Fruit fly (Drosophila melanogaster) whole organism, pupa: ENCODE data around the gene pira.

Experiments
- CG10348 ChIP-seq: fragments of 200-800 bp; sonication (Bioruptor generic); IDR thresholded peaks from 2 replicates; pipeline ENCODE4 v1.3.6; 2022; ENCODE audit warnings: missing biosample characterization, missing genetic modification characterization
- CG12605 ChIP-seq: fragments of 200-800 bp; sonication (Bioruptor generic); IDR thresholded peaks from 2 replicates; pipeline ENCODE4 v1.3.6; 2022; ENCODE audit warnings: missing biosample characterization, missing genetic modification characterization
- CG13204 ChIP-seq: fragments of 200-800 bp; sonication (Bioruptor generic); optimal IDR thresholded peaks from 2 replicates; lab custom pipeline; 2018; ENCODE audit warnings: missing biosample characterization, mild to moderate bottlenecking, missing genetic modification characterization, moderate library complexity
- CG14655 ChIP-seq: fragments of 200-800 bp; sonication (Bioruptor generic); optimal IDR thresholded peaks from 3 replicates; lab custom pipeline; 2017; ENCODE audit warnings: mild to moderate bottlenecking, missing biosample characterization, missing genetic modification reagents, missing genetic modification characterization
- CG15710 ChIP-seq: fragments of 200-800 bp; sonication (Bioruptor generic); optimal IDR thresholded peaks from 2 replicates; lab custom pipeline; 2018; ENCODE audit warnings: missing biosample characterization, mild to moderate bottlenecking, missing genetic modification characterization, moderate library complexity
- CG17806 ChIP-seq: fragments of 200-800 bp; sonication (Bioruptor generic); optimal IDR thresholded peaks from 2 replicates; lab custom pipeline; 2018; ENCODE audit warnings: missing biosample characterization, mild to moderate bottlenecking, missing genetic modification characterization, moderate library complexity
- CG32121 ChIP-seq: fragments of 200-800 bp; sonication (Bioruptor generic); IDR thresholded peaks from 2 replicates; pipeline ENCODE4 v1.3.6; 2022; ENCODE audit warnings: missing biosample characterization, missing genetic modification characterization
- CG34367 ChIP-seq: fragments of 200-800 bp; sonication (Bioruptor generic); optimal IDR thresholded peaks from 2 replicates; lab custom pipeline; 2018; ENCODE audit warnings: missing biosample characterization, mild to moderate bottlenecking, missing genetic modification characterization
- CG4496 ChIP-seq: fragments of 200-800 bp; sonication (Bioruptor generic); IDR thresholded peaks from 3 replicates; pipeline ENCODE4 v1.3.6; 2022; ENCODE audit warnings: missing biosample characterization, missing genetic modification characterization
- CG8159 ChIP-seq: fragments of 200-800 bp; sonication (Bioruptor generic); optimal IDR thresholded peaks from 3 replicates; lab custom pipeline; 2018; ENCODE audit warnings: missing biosample characterization, mild to moderate bottlenecking, missing genetic modification characterization, moderate library complexity
- CG8301 ChIP-seq: fragments of 200-800 bp; sonication (Bioruptor generic); optimal IDR thresholded peaks from 2 replicates; lab custom pipeline; 2018; ENCODE audit warnings: missing biosample characterization, mild to moderate bottlenecking, missing genetic modification characterization
- CG9948 ChIP-seq: fragments of 200-800 bp; sonication (Bioruptor generic); optimal IDR thresholded peaks from 2 replicates; lab custom pipeline; 2018; ENCODE audit warnings: missing biosample characterization, mild to moderate bottlenecking, missing genetic modification characterization, moderate library complexity
- D1 ChIP-seq: fragments of 200-800 bp; sonication (Bioruptor generic); optimal IDR thresholded peaks from 2 replicates; lab custom pipeline; 2018; ENCODE audit warnings: missing biosample characterization, mild to moderate bottlenecking, missing genetic modification characterization, moderate library complexity
- EcR ChIP-seq: fragments of 200-800 bp; sonication (Bioruptor generic); optimal IDR thresholded peaks from 3 replicates; lab custom pipeline; 2019; ENCODE audit warnings: missing biosample characterization, missing genetic modification characterization, mild to moderate bottlenecking, moderate library complexity, missing genetic modification reagents
- Ets98B ChIP-seq: fragments of 200-800 bp; sonication (Bioruptor generic); IDR thresholded peaks from 2 replicates; pipeline ENCODE4 v1.3.6; 2022; ENCODE audit warnings: missing biosample characterization, missing genetic modification characterization
- Pif1A ChIP-seq: fragments of 200-800 bp; sonication (Bioruptor generic); optimal IDR thresholded peaks from 3 replicates; lab custom pipeline; 2016; ENCODE audit warnings: missing biosample characterization, missing genetic modification characterization
- Pif1B ChIP-seq: fragments of 200-800 bp; sonication (Bioruptor generic); optimal IDR thresholded peaks from 3 replicates; lab custom pipeline; 2016; ENCODE audit warnings: missing biosample characterization, missing genetic modification characterization
- Snoo ChIP-seq: fragments of 200-800 bp; sonication (Bioruptor generic); optimal IDR thresholded peaks from 3 replicates; lab custom pipeline; 2017; ENCODE audit warnings: missing biosample characterization, mild to moderate bottlenecking, missing genetic modification characterization, inconsistent platforms
- fd96Ca ChIP-seq: fragments of 200-800 bp; sonication (Bioruptor generic); IDR thresholded peaks from 3 replicates; pipeline ENCODE4 v1.3.6; 2022; ENCODE audit warnings: missing biosample characterization, missing genetic modification characterization
- gl ChIP-seq: fragments of 200-800 bp; sonication (Bioruptor generic); optimal IDR thresholded peaks from 2 replicates; lab custom pipeline; 2018; ENCODE audit warnings: missing biosample characterization, mild to moderate bottlenecking, missing genetic modification characterization
- rn ChIP-seq: fragments of 200-800 bp; sonication (Bioruptor generic); IDR thresholded peaks from 2 replicates; pipeline ENCODE4 v1.3.6; 2022; ENCODE audit warnings: missing biosample characterization, missing genetic modification characterization

Gene pira

dm6 chrX:12753602-12754347, 9.6 kb downstream of the pira start:
- TF ChIP-seq gl (tag; lab: Kevin White, UChicago) (peak; percentile 68), Pif1B (GFP tag; lab: Kevin White, UChicago) (no peak), CG34367 (peak; percentile 29), CG8159 (peak; percentile 56), Pif1A (GFP tag; lab: Kevin White, UChicago) (peak; percentile 8), CG9948 (tag; lab: Kevin White, UChicago) (peak; percentile 48), rn (GFP tag; lab: Robert Waterston, UW) (0 out of 2 replicates have a peak, but pooled peaks have one; percentile 2), CG14655 (peak; percentile 37), Snoo (tag; lab: Kevin White, UChicago) (peak; percentile 52), fd96Ca (GFP tag; lab: Robert Waterston, UW) (peak; percentile 71; the same call in 2 of the 3 replicates), CG15710 (tag; lab: Kevin White, UChicago) (peak; percentile 55), CG12605 (GFP tag; lab: Robert Waterston, UW) (peak; percentile 66), Ets98B (GFP tag; lab: Robert Waterston, UW) (peak; percentile 65), EcR (GFP tag; lab: Kevin White, UChicago) (peak; percentile 96), CG32121 (peak; percentile 72), D1 (tag; lab: Kevin White, UChicago) (no peak), CG13204 (GFP tag; lab: Kevin White, UChicago) (peak; percentile 63), CG17806 (peak; percentile 42), CG4496 (GFP tag; lab: Robert Waterston, UW) (peak; percentile 86), CG8301 (tag; lab: Kevin White, UChicago) (peak; percentile 18), CG10348 (GFP tag; lab: Robert Waterston, UW) (no peak)
- TF ChIP-seq, all 21 proteins: peak for 18

- peak; percentile 99 for TF ChIP-seq Ets98B (GFP tag; lab: Robert Waterston, UW)
- peak; percentile 100 for TF ChIP-seq CG4496 (GFP tag; lab: Robert Waterston, UW)
- TF ChIP-seq gl (tag; lab: Kevin White, UChicago): peak; percentile 99
- peak; percentile 85 for TF ChIP-seq EcR (GFP tag; lab: Kevin White, UChicago)
- peak; percentile 99 for TF ChIP-seq fd96Ca (GFP tag; lab: Robert Waterston, UW)
- TF ChIP-seq Snoo (tag; lab: Kevin White, UChicago): peak; percentile 99
- TF ChIP-seq CG32121: peak; percentile 99
- peak; percentile 100 for TF ChIP-seq CG15710 (tag; lab: Kevin White, UChicago)
- TF ChIP-seq CG34367: peak; percentile 100
- peak; percentile 98 for TF ChIP-seq CG12605 (GFP tag; lab: Robert Waterston, UW)
- TF ChIP-seq Pif1A (GFP tag; lab: Kevin White, UChicago): peak; percentile 98
- peak; percentile 100 for TF ChIP-seq CG17806
- TF ChIP-seq rn (GFP tag; lab: Robert Waterston, UW): peak; percentile 98
- peak; percentile 99 for TF ChIP-seq CG8301 (tag; lab: Kevin White, UChicago)
- peak; percentile 100 for TF ChIP-seq D1 (tag; lab: Kevin White, UChicago)
- peak; percentile 100 for TF ChIP-seq CG8159
- peak; percentile 93 for TF ChIP-seq CG10348 (GFP tag; lab: Robert Waterston, UW)
- TF ChIP-seq Pif1B (GFP tag; lab: Kevin White, UChicago): peak; percentile 100
- TF ChIP-seq CG14655: peak; percentile 99
- peak; percentile 98 for TF ChIP-seq CG13204 (GFP tag; lab: Kevin White, UChicago)
- peak; percentile 100 for TF ChIP-seq CG9948 (tag; lab: Kevin White, UChicago)
- TF ChIP-seq, all 21 proteins: peak for 21
Observed at dm6 chrX:12752196-12752595, 11.2 kb downstream of the pira start.

DNA sequence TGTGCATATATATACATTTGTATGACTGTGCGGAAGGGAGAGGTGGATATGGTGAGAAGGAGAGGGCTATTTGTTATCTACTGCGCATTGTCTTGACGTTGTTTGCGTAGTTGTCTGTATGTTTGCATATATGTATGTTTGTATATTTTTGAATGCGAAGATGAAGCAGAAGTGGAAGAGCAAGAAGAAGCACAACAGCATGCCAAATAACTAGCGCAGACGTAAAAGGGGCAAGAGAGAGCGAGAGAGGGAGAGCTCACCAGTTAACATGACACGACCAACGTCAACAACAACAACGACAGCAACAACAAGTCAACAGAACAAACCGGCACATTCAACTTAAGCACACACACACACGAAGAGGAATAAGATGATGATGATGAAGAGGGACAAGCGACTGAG, 11.6 kb downstream of the pira start:
- TF ChIP-seq fd96Ca (GFP tag; lab: Robert Waterston, UW) (no peak), CG17806 (no peak), EcR (GFP tag; lab: Kevin White, UChicago) (peak; percentile 97)
- TF ChIP-seq, all 21 proteins: peak for 1

dm6 chrX:12750928-12751631, 12.3 kb downstream of the pira start:
- TF ChIP-seq CG9948 (tag; lab: Kevin White, UChicago): peak; percentile 100
- peak; percentile 100 for TF ChIP-seq Pif1A (GFP tag; lab: Kevin White, UChicago)
- TF ChIP-seq CG4496 (GFP tag; lab: Robert Waterston, UW): peak; percentile 100
- TF ChIP-seq CG32121: peak; percentile 100
- TF ChIP-seq CG15710 (tag; lab: Kevin White, UChicago): peak; percentile 100
- TF ChIP-seq CG13204 (GFP tag; lab: Kevin White, UChicago): peak; percentile 99
- TF ChIP-seq Pif1B (GFP tag; lab: Kevin White, UChicago): peak; percentile 99
- TF ChIP-seq CG14655: peak; percentile 100
- TF ChIP-seq CG10348 (GFP tag; lab: Robert Waterston, UW): peak; percentile 100
- peak; percentile 99 for TF ChIP-seq Ets98B (GFP tag; lab: Robert Waterston, UW)
- TF ChIP-seq CG34367: peak; percentile 100
- peak; percentile 100 for TF ChIP-seq CG8159
- TF ChIP-seq Snoo (tag; lab: Kevin White, UChicago): peak; percentile 100
- TF ChIP-seq EcR (GFP tag; lab: Kevin White, UChicago): peak; percentile 26
- TF ChIP-seq CG17806: peak; percentile 100
- peak; percentile 99 for TF ChIP-seq CG12605 (GFP tag; lab: Robert Waterston, UW)
- TF ChIP-seq D1 (tag; lab: Kevin White, UChicago): peak; percentile 100
- TF ChIP-seq gl (tag; lab: Kevin White, UChicago): peak; percentile 99
- peak; percentile 100 for TF ChIP-seq rn (GFP tag; lab: Robert Waterston, UW)
- peak; percentile 99 for TF ChIP-seq fd96Ca (GFP tag; lab: Robert Waterston, UW)
- TF ChIP-seq CG8301 (tag; lab: Kevin White, UChicago): peak; percentile 100
